Fruit fly (Drosophila melanogaster): ENCODE measurements around the gene RagA-B.

dm6 chr3R:8944866-8945265 lies 39.2 kb downstream of the RagA-B start, which contains the start of gene CG11964:
- TF ChIP-seq CG8478 (optimal IDR thresholded peaks at IDR 0.05) (no peak), usp (GFP tag; optimal IDR thresholded peaks at IDR 0.05) (no peak)
